Worm (Caenorhabditis elegans) whole organism, late embryonic: ENCODE results near the gene clec-5.

Experiments used
- C08G9.2 ChIP-seq: sonication (generic microtip); optimal IDR thresholded peaks from 2 replicates; lab custom pipeline; 2016; ENCODE audit warnings: mild to moderate bottlenecking, missing genetic modification characterization, moderate library complexity, missing compliant biosample characterization
- T23F11.4 ChIP-seq: fragments of 200-800 bp; sonication (Bioruptor generic); optimal IDR thresholded peaks from 2 replicates; lab custom pipeline; 2018; ENCODE audit warnings: mild to moderate bottlenecking, missing genetic modification characterization, missing compliant biosample characterization
- ahr-1 ChIP-seq: sonication (generic microtip); optimal IDR thresholded peaks from 2 replicates; lab custom pipeline; 2016; ENCODE audit warnings: missing genetic modification characterization, missing compliant biosample characterization
- ceh-14 ChIP-seq: sonication (generic microtip); optimal IDR thresholded peaks from 2 replicates; lab custom pipeline; 2016; ENCODE audit warnings: missing genotype, missing genetic modification characterization, missing compliant biosample characterization
- ceh-19 ChIP-seq: fragments of 200-800 bp; sonication (Bioruptor generic); optimal IDR thresholded peaks from 2 replicates; lab custom pipeline; 2018; ENCODE audit warnings: mild to moderate bottlenecking, missing genetic modification characterization, missing compliant biosample characterization
- ceh-2 ChIP-seq: sonication (generic microtip); optimal IDR thresholded peaks from 2 replicates; lab custom pipeline; 2016; ENCODE audit warnings: missing genotype, missing genetic modification characterization, missing compliant biosample characterization
- ceh-24 ChIP-seq: sonication (generic microtip); optimal IDR thresholded peaks from 2 replicates; lab custom pipeline; 2016; ENCODE audit warnings: mild to moderate bottlenecking, missing genetic modification characterization, missing compliant biosample characterization
- ceh-30 ChIP-seq: fragments of 150-350 bp; optimal IDR thresholded peaks from 2 replicates; lab custom pipeline; 2014; ENCODE audit warnings: missing biosample characterization, missing genetic modification characterization
- ceh-31 ChIP-seq: sonication (generic microtip); optimal IDR thresholded peaks from 2 replicates; lab custom pipeline; 2016; ENCODE audit warnings: missing genetic modification characterization, missing compliant biosample characterization
- ceh-45 ChIP-seq: fragments of 200-800 bp; sonication (Bioruptor generic); IDR thresholded peaks from 2 replicates; pipeline ENCODE4 v1.3.6; 2022; ENCODE audit warnings: missing genetic modification reagents, missing genetic modification characterization, missing compliant biosample characterization
- ceh-6 ChIP-seq: fragments of 200-800 bp; sonication (Bioruptor generic); optimal IDR thresholded peaks from 2 replicates; lab custom pipeline; 2018; ENCODE audit warnings: mild to moderate bottlenecking, missing genetic modification characterization, missing compliant biosample characterization
- che-1 ChIP-seq: sonication (generic microtip); optimal IDR thresholded peaks from 2 replicates; lab custom pipeline; 2016; ENCODE audit warnings: mild to moderate bottlenecking, missing genetic modification characterization, missing compliant biosample characterization
- dve-1 ChIP-seq: sonication (generic microtip); optimal IDR thresholded peaks from 2 replicates; lab custom pipeline; 2017; ENCODE audit warnings: antibody characterized with exemption, mild to moderate bottlenecking, missing genetic modification characterization, missing compliant biosample characterization
- elt-2 ChIP-seq: sonication (generic microtip); optimal IDR thresholded peaks from 2 replicates; lab custom pipeline; 2016; ENCODE audit warnings: missing genetic modification reagents, missing genetic modification characterization, missing compliant biosample characterization
- elt-4 ChIP-seq: sonication (generic microtip); optimal IDR thresholded peaks from 2 replicates; lab custom pipeline; 2016; ENCODE audit warnings: missing genetic modification characterization, missing compliant biosample characterization
- hlh-30 ChIP-seq: sonication (generic microtip); optimal IDR thresholded peaks from 2 replicates; lab custom pipeline; 2017; ENCODE audit warnings: antibody characterized with exemption, missing genetic modification characterization, missing compliant biosample characterization; ENCODE audit not compliant: insufficient read depth
- hlh-6 ChIP-seq: sonication (generic microtip); optimal IDR thresholded peaks from 2 replicates; lab custom pipeline; 2016; ENCODE audit warnings: missing genotype, missing genetic modification characterization, missing compliant biosample characterization
- madf-2 ChIP-seq: sonication (generic microtip); optimal IDR thresholded peaks from 2 replicates; lab custom pipeline; 2017; ENCODE audit warnings: missing genetic modification characterization, missing compliant biosample characterization
- mec-3 ChIP-seq: sonication (generic microtip); optimal IDR thresholded peaks from 2 replicates; lab custom pipeline; 2016; ENCODE audit warnings: borderline replicate concordance, missing genetic modification characterization, missing compliant biosample characterization
- npax-4 ChIP-seq: sonication (generic microtip); optimal IDR thresholded peaks from 2 replicates; lab custom pipeline; 2016; ENCODE audit warnings: missing genetic modification characterization, missing compliant biosample characterization
- odd-2 ChIP-seq: sonication (generic microtip); optimal IDR thresholded peaks from 2 replicates; lab custom pipeline; 2017; ENCODE audit warnings: antibody characterized with exemption, mild to moderate bottlenecking, missing genetic modification characterization, missing compliant biosample characterization
- pax-1 ChIP-seq: fragments of 150-350 bp; optimal IDR thresholded peaks from 2 replicates; lab custom pipeline; 2014; ENCODE audit warnings: missing biosample characterization, missing genetic modification characterization
- pha-2 ChIP-seq: sonication (generic microtip); optimal IDR thresholded peaks from 2 replicates; lab custom pipeline; 2017; ENCODE audit warnings: mild to moderate bottlenecking, missing genetic modification characterization, missing compliant biosample characterization
- pros-1 ChIP-seq: fragments of 150-350 bp; optimal IDR thresholded peaks from 2 replicates; lab custom pipeline; 2014; ENCODE audit warnings: missing biosample characterization, missing genetic modification reagents, missing genetic modification characterization
- ref-2 ChIP-seq: sonication (generic microtip); optimal IDR thresholded peaks from 2 replicates; lab custom pipeline; 2016; ENCODE audit warnings: missing genetic modification characterization, missing compliant biosample characterization
- rnt-1 ChIP-seq: sonication (generic microtip); optimal IDR thresholded peaks from 2 replicates; lab custom pipeline; 2016; ENCODE audit warnings: missing genetic modification characterization, missing compliant biosample characterization
- sox-4 ChIP-seq: sonication (generic microtip); optimal IDR thresholded peaks from 2 replicates; lab custom pipeline; 2017; ENCODE audit warnings: mild to moderate bottlenecking, missing genetic modification characterization, inconsistent platforms, missing compliant biosample characterization
- ttx-3 ChIP-seq: sonication (generic microtip); optimal IDR thresholded peaks from 2 replicates; lab custom pipeline; 2016; ENCODE audit warnings: missing genetic modification reagents, missing genetic modification characterization, missing compliant biosample characterization
- unc-3 ChIP-seq, 2 experiments: fragments of 200-800 bp in 1 of 2; sonication (Bioruptor generic) in 1 of 2; sonication (generic microtip) in 1 of 2; conservative IDR thresholded peaks in 1 of 2; optimal IDR thresholded peaks in 1 of 2; 2 replicates each; pipeline versions ENCODE4 v1.3.6 to Lab custom; 2016 to 2022; ENCODE audit warnings: missing compliant biosample characterization in 2 of 2, missing genetic modification characterization in 2 of 2, missing genetic modification reagents in 1 of 2
- unc-42 ChIP-seq: sonication (generic microtip); optimal IDR thresholded peaks from 2 replicates; lab custom pipeline; 2016; ENCODE audit warnings: missing genotype, missing genetic modification characterization, missing compliant biosample characterization
- unc-55 ChIP-seq: sonication (generic microtip); optimal IDR thresholded peaks from 2 replicates; lab custom pipeline; 2017; ENCODE audit warnings: missing biosample characterization, missing genetic modification reagents, missing genetic modification characterization
- unc-86 ChIP-seq: sonication (generic microtip); optimal IDR thresholded peaks from 2 replicates; lab custom pipeline; 2016; ENCODE audit warnings: missing genetic modification characterization, missing compliant biosample characterization

The clec-5 gene

ce11 chrIII:4850139-4850538, 33.3 kb downstream of the clec-5 start, which contains the start of gene F26A1.1:
Gene F26A1.1, plus strand, starts transcription at chrIII:4850507.
- TF ChIP-seq dve-1 (tag; lab: Kevin White, UChicago) (no peak), ceh-19 (GFP tag; lab: Kevin White, UChicago) (no peak), unc-3 (GFP tag; conservative IDR thresholded peaks at IDR 0.05; lab: Robert Waterston, UW) (no peak), unc-3 (tag; optimal IDR thresholded peaks at IDR 0.05; lab: Kevin White, UChicago) (no peak), ttx-3 (tag; lab: Kevin White, UChicago) (no peak)

- TF ChIP-seq elt-2 (tag; lab: Kevin White, UChicago) (no peak), hlh-30 (tag; lab: Kevin White, UChicago) (peak; percentile 81)
- TF ChIP-seq, all 69 proteins: peak for 1
Measured at ce11 chrIII:4849739-4850138, 33.7 kb downstream of the clec-5 start, which contains the start of gene nonu-1. Gene nonu-1, minus strand, starts transcription at chrIII:4849907.

ce11 chrIII:4844327-4844726, 39.1 kb downstream of the clec-5 start, which contains the start of the genes clec-157 and fkh-5:
Gene clec-157, minus strand, starts transcription at chrIII:4844427.
Gene fkh-5, plus strand, starts transcription at chrIII:4844662.
- TF ChIP-seq ceh-24 (tag; lab: Kevin White, UChicago) (no peak), npax-4 (tag; lab: Kevin White, UChicago) (no peak), unc-86 (tag; lab: Kevin White, UChicago) (no peak), ceh-2 (tag; lab: Kevin White, UChicago) (no peak), elt-2 (tag; lab: Kevin White, UChicago) (no peak), ceh-31 (no peak), pax-1 (tag; lab: Kevin White, UChicago) (no peak), ceh-14 (tag; lab: Kevin White, UChicago) (no peak), C08G9.2 (tag; lab: Kevin White, UChicago) (no peak), elt-4 (no peak), mec-3 (tag; lab: Kevin White, UChicago) (no peak), rnt-1 (tag; lab: Kevin White, UChicago) (no peak), ahr-1 (tag; lab: Kevin White, UChicago) (no peak)
- TF ChIP-seq, all 69 proteins: peak for 0

- TF ChIP-seq rnt-1 (tag; lab: Kevin White, UChicago) (no peak), pros-1 (tag; lab: Kevin White, UChicago) (no peak), C08G9.2 (tag; lab: Kevin White, UChicago) (no peak), che-1 (tag; lab: Kevin White, UChicago) (no peak), sox-4 (tag; lab: Kevin White, UChicago) (no peak), ceh-45 (no peak), ceh-30 (tag; lab: Kevin White, UChicago) (no peak), unc-86 (tag; lab: Kevin White, UChicago) (no peak), pax-1 (tag; lab: Kevin White, UChicago) (no peak), T23F11.4 (GFP tag; lab: Kevin White, UChicago) (no peak), hlh-6 (tag; lab: Kevin White, UChicago) (no peak), madf-2 (tag; lab: Kevin White, UChicago) (no peak), pha-2 (tag; lab: Kevin White, UChicago) (no peak)
Measured at ce11 chrIII:4842173-4842572, 41.2 kb downstream of the clec-5 start, which contains the start of gene clec-156. Gene clec-156, minus strand, starts transcription at chrIII:4842273.

- TF ChIP-seq unc-55 (no peak), ceh-6 (GFP tag; lab: Kevin White, UChicago) (no peak), odd-2 (no peak), ref-2 (no peak), mec-3 (tag; lab: Kevin White, UChicago) (no peak), ceh-45 (no peak), unc-42 (no peak), ceh-14 (tag; lab: Kevin White, UChicago) (no peak)
Measured at ce11 chrIII:4837429-4837828, 46.0 kb downstream of the clec-5 start, which contains the start of the genes acbp-7 and F26A1.19. Gene acbp-7, plus strand, starts transcription at chrIII:4837729. Gene F26A1.19, plus strand, starts transcription at chrIII:4837731.
